Fruit fly (Drosophila melanogaster) whole organism, embryonic: ENCODE data around the gene Trl.

Experiments
- Ada2b ChIP-seq: fragments of 200-800 bp; sonication (Bioruptor generic); IDR thresholded peaks from 2 replicates; pipeline ENCODE4 v1.3.6; 2022; ENCODE audit warnings: missing biosample characterization, missing genetic modification characterization
- Bdp1 ChIP-seq: fragments of 200-800 bp; sonication (Bioruptor generic); optimal IDR thresholded peaks from 3 replicates; lab custom pipeline; 2016; ENCODE audit warnings: missing biosample characterization, missing genetic modification characterization
- CG10274 ChIP-seq: fragments of 200-800 bp; sonication (Bioruptor generic); optimal IDR thresholded peaks from 3 replicates; lab custom pipeline; 2017; ENCODE audit warnings: missing biosample characterization, mild to moderate bottlenecking, missing genetic modification characterization
- CG12104 ChIP-seq: fragments of 200-800 bp; sonication (Bioruptor generic); optimal IDR thresholded peaks from 3 replicates; lab custom pipeline; 2016; ENCODE audit warnings: missing biosample characterization, missing genetic modification characterization
- CG12155 ChIP-seq: fragments of 200-800 bp; sonication (Bioruptor generic); optimal IDR thresholded peaks from 3 replicates; lab custom pipeline; 2016; ENCODE audit warnings: missing biosample characterization, missing genetic modification characterization
- CG1233 ChIP-seq: fragments of 200-800 bp; sonication (Bioruptor generic); optimal IDR thresholded peaks from 4 replicates; lab custom pipeline; 2018; ENCODE audit warnings: missing biosample characterization, mild to moderate bottlenecking, missing genetic modification characterization
- CG14710 ChIP-seq: fragments of 200-800 bp; sonication (Bioruptor generic); optimal IDR thresholded peaks from 3 replicates; lab custom pipeline; 2019; ENCODE audit warnings: missing biosample characterization, mild to moderate bottlenecking, missing genetic modification characterization, moderate library complexity
- CG15011 ChIP-seq: fragments of 200-800 bp; sonication (Bioruptor generic); optimal IDR thresholded peaks from 3 replicates; lab custom pipeline; 2018; ENCODE audit warnings: missing biosample characterization, mild to moderate bottlenecking, missing genetic modification characterization
- CG15269 ChIP-seq: fragments of 200-800 bp; sonication (Bioruptor generic); optimal IDR thresholded peaks from 2 replicates; lab custom pipeline; 2018; ENCODE audit warnings: missing biosample characterization, mild to moderate bottlenecking, missing genetic modification characterization, moderate library complexity
- CG15696 ChIP-seq: fragments of 200-800 bp; sonication (Bioruptor generic); optimal IDR thresholded peaks from 2 replicates; lab custom pipeline; 2019; ENCODE audit warnings: missing biosample characterization, mild to moderate bottlenecking, missing genetic modification characterization, moderate library complexity
- CG2199 ChIP-seq: fragments of 200-800 bp; sonication (Bioruptor generic); IDR thresholded peaks from 3 replicates; pipeline ENCODE4 v1.3.6; 2022; ENCODE audit warnings: missing biosample characterization, missing genetic modification characterization
- CG33213 ChIP-seq: fragments of 200-800 bp; sonication (Bioruptor generic); optimal IDR thresholded peaks from 3 replicates; lab custom pipeline; 2016; ENCODE audit warnings: missing biosample characterization, missing genetic modification characterization
- CG3726 ChIP-seq: fragments of 200-800 bp; sonication (Bioruptor generic); IDR thresholded peaks from 3 replicates; pipeline ENCODE4, ENCODE4 v1.3.6; 2022; ENCODE audit warnings: missing biosample characterization, missing genetic modification characterization
- CG3838 ChIP-seq: fragments of 200-800 bp; sonication (Bioruptor generic); optimal IDR thresholded peaks from 3 replicates; lab custom pipeline; 2016; ENCODE audit warnings: missing biosample characterization, missing genetic modification characterization
- CG6272 ChIP-seq: fragments of 200-800 bp; sonication (Bioruptor generic); IDR thresholded peaks from 2 replicates; pipeline ENCODE4 v1.3.6; 2022; ENCODE audit warnings: missing biosample characterization, missing genetic modification characterization
- CG7271 ChIP-seq: fragments of 200-800 bp; sonication (Bioruptor generic); optimal IDR thresholded peaks from 2 replicates; lab custom pipeline; 2018; ENCODE audit warnings: missing biosample characterization, mild to moderate bottlenecking, missing genetic modification characterization, moderate library complexity
- CG7839 ChIP-seq: fragments of 200-800 bp; sonication (Bioruptor generic); optimal IDR thresholded peaks from 3 replicates; lab custom pipeline; 2018; ENCODE audit warnings: missing biosample characterization, mild to moderate bottlenecking, missing genetic modification characterization, moderate library complexity
- CG7928 ChIP-seq: fragments of 200-800 bp; sonication (Bioruptor generic); optimal IDR thresholded peaks from 2 replicates; lab custom pipeline; 2017; ENCODE audit warnings: missing biosample characterization, mild to moderate bottlenecking, missing genetic modification characterization
- CG8089 ChIP-seq: fragments of 200-800 bp; sonication (Bioruptor generic); optimal IDR thresholded peaks from 3 replicates; lab custom pipeline; 2016; ENCODE audit warnings: missing biosample characterization, missing genetic modification characterization
- CG9876 ChIP-seq: fragments of 200-800 bp; sonication (Bioruptor generic); optimal IDR thresholded peaks from 2 replicates; lab custom pipeline; 2016; ENCODE audit warnings: missing biosample characterization, missing genetic modification characterization
- CHES-1-like ChIP-seq: fragments of 200-800 bp; sonication (Bioruptor generic); optimal IDR thresholded peaks from 2 replicates; lab custom pipeline; 2016; ENCODE audit warnings: missing biosample characterization, missing genetic modification characterization
- Gsc ChIP-seq: fragments of 200-800 bp; sonication (Bioruptor generic); IDR thresholded peaks from 2 replicates; pipeline ENCODE4 v1.3.6; 2022; ENCODE audit warnings: missing biosample characterization, missing genetic modification characterization
- HLH3B ChIP-seq: fragments of 200-800 bp; sonication (Bioruptor generic); IDR thresholded peaks from 2 replicates; pipeline ENCODE4 v1.3.6; 2022; ENCODE audit warnings: missing biosample characterization, missing genetic modification characterization
- Hey ChIP-seq: fragments of 200-800 bp; sonication (Bioruptor generic); optimal IDR thresholded peaks from 3 replicates; lab custom pipeline; 2018; ENCODE audit warnings: missing biosample characterization, mild to moderate bottlenecking, missing genetic modification characterization
- Hr51 ChIP-seq, 2 experiments: fragments of 200-800 bp; sonication (Bioruptor generic); optimal IDR thresholded peaks; 2 replicates in 1 of 2; 3 replicates in 1 of 2; lab custom pipeline; 2016 to 2018; ENCODE audit warnings: missing biosample characterization in 2 of 2, missing genetic modification characterization in 2 of 2, mild to moderate bottlenecking in 1 of 2, moderate library complexity in 1 of 2
- Nf-YB ChIP-seq: fragments of 200-800 bp; sonication (Bioruptor generic); optimal IDR thresholded peaks from 3 replicates; lab custom pipeline; 2019; ENCODE audit warnings: missing biosample characterization, mild to moderate bottlenecking, missing genetic modification characterization, moderate library complexity
- NfI ChIP-seq: fragments of 200-800 bp; sonication (Bioruptor generic); optimal IDR thresholded peaks from 3 replicates; lab custom pipeline; 2018; ENCODE audit warnings: missing biosample characterization, mild to moderate bottlenecking, missing genetic modification characterization, moderate library complexity
- Optix ChIP-seq: fragments of 200-800 bp; sonication (Bioruptor generic); IDR thresholded peaks from 3 replicates; pipeline ENCODE4 v1.3.6; 2022; ENCODE audit warnings: missing biosample characterization, missing genetic modification characterization
- Pdp1 ChIP-seq, 2 experiments: fragments of 200-800 bp; sonication (Bioruptor generic); optimal IDR thresholded peaks; 3 replicates each; lab custom pipeline; 2016; ENCODE audit warnings: missing biosample characterization in 2 of 2, missing genetic modification characterization in 2 of 2, mild to moderate bottlenecking in 1 of 2, moderate library complexity in 1 of 2
- Ravus ChIP-seq: fragments of 200-800 bp; sonication (Bioruptor generic); IDR thresholded peaks from 2 replicates; pipeline ENCODE4 v1.3.6; 2022; ENCODE audit warnings: missing biosample characterization, missing genetic modification characterization
- Xbp1 ChIP-seq: fragments of 200-800 bp; sonication (Bioruptor generic); optimal IDR thresholded peaks from 3 replicates; lab custom pipeline; 2016; ENCODE audit warnings: missing biosample characterization, mild to moderate bottlenecking, missing genetic modification characterization
- ab ChIP-seq: fragments of 200-800 bp; sonication (Bioruptor generic); optimal IDR thresholded peaks from 2 replicates; lab custom pipeline; 2016; ENCODE audit warnings: missing biosample characterization, missing genetic modification characterization
- abd-A ChIP-seq: fragments of 200-800 bp; sonication (Bioruptor generic); optimal IDR thresholded peaks from 3 replicates; lab custom pipeline; 2019; ENCODE audit warnings: missing biosample characterization, mild to moderate bottlenecking, missing genetic modification characterization, moderate library complexity
- ac ChIP-seq: fragments of 200-800 bp; sonication (Bioruptor generic); optimal IDR thresholded peaks from 3 replicates; lab custom pipeline; 2017; ENCODE audit warnings: missing biosample characterization, mild to moderate bottlenecking, missing genetic modification characterization
- ato ChIP-seq: fragments of 200-800 bp; sonication (Bioruptor generic); IDR thresholded peaks from 2 replicates; pipeline ENCODE4 v1.3.6; 2022; ENCODE audit warnings: missing biosample characterization, missing genetic modification characterization; ENCODE audit not compliant: partially characterized antibody
- bowl ChIP-seq: fragments of 200-800 bp; sonication (Bioruptor generic); IDR thresholded peaks from 2 replicates; pipeline ENCODE4 v1.3.6; 2022; ENCODE audit warnings: missing biosample characterization, missing genetic modification characterization
- eyg ChIP-seq: fragments of 200-800 bp; sonication (Bioruptor generic); optimal IDR thresholded peaks from 3 replicates; lab custom pipeline; 2016; ENCODE audit warnings: missing biosample characterization, missing genetic modification characterization
- ind ChIP-seq: fragments of 200-800 bp; sonication (Bioruptor generic); optimal IDR thresholded peaks from 3 replicates; lab custom pipeline; 2016; ENCODE audit warnings: missing biosample characterization, missing genetic modification characterization
- klu ChIP-seq: fragments of 200-800 bp; sonication (Bioruptor generic); IDR thresholded peaks from 2 replicates; pipeline ENCODE4 v1.3.6; 2022; ENCODE audit warnings: missing biosample characterization, missing genetic modification characterization
- mam ChIP-seq: fragments of 200-800 bp; sonication (Bioruptor generic); optimal IDR thresholded peaks from 3 replicates; lab custom pipeline; 2016; ENCODE audit warnings: missing biosample characterization, missing genetic modification characterization
- mld ChIP-seq: fragments of 200-800 bp; sonication (Bioruptor generic); IDR thresholded peaks from 3 replicates; pipeline ENCODE4 v1.3.6; 2022; ENCODE audit warnings: missing biosample characterization, missing genetic modification characterization; ENCODE audit not compliant: partially characterized antibody
- pan ChIP-seq, 4 experiments: fragments of >200 bp in 3 of 4; fragments of 200-800 bp in 1 of 4; sonication (Bioruptor generic) in 1 of 4; optimal IDR thresholded peaks in 3 of 4; IDR thresholded peaks in 1 of 4; 2 replicates each; pipeline versions ENCODE4 v1.3.6 to Lab custom; 2017 to 2022; ENCODE audit warnings: missing biosample characterization in 2 of 4, missing genetic modification characterization in 2 of 4, mixed read lengths in 1 of 4
- pho ChIP-seq: fragments of 200-800 bp; sonication (Bioruptor generic); optimal IDR thresholded peaks from 2 replicates; lab custom pipeline; 2016; ENCODE audit warnings: missing biosample characterization, missing genetic modification characterization
- rib ChIP-seq: fragments of 200-800 bp; sonication (Bioruptor generic); IDR thresholded peaks from 2 replicates; pipeline ENCODE4 v1.3.6; 2022; ENCODE audit warnings: missing biosample characterization, missing genetic modification characterization
- schlank ChIP-seq: fragments of 200-800 bp; sonication (Bioruptor generic); optimal IDR thresholded peaks from 2 replicates; lab custom pipeline; 2018; ENCODE audit warnings: missing biosample characterization, mild to moderate bottlenecking, missing genetic modification characterization
- sim ChIP-seq: fragments of 200-800 bp; sonication (Bioruptor generic); IDR thresholded peaks from 2 replicates; pipeline ENCODE4 v1.3.6; 2022; ENCODE audit warnings: missing biosample characterization, missing genetic modification characterization
- slbo ChIP-seq: fragments of 200-800 bp; sonication (Bioruptor generic); IDR thresholded peaks from 2 replicates; pipeline ENCODE4 v1.3.6; 2022; ENCODE audit warnings: missing biosample characterization, missing genetic modification characterization
- sob ChIP-seq: fragments of 200-800 bp; sonication (Bioruptor generic); IDR thresholded peaks from 2 replicates; pipeline ENCODE4 v1.3.6; 2022; ENCODE audit warnings: missing biosample characterization, missing genetic modification characterization
- stc ChIP-seq: fragments of 200-800 bp; sonication (Bioruptor generic); IDR thresholded peaks from 2 replicates; pipeline ENCODE4 v1.3.6; 2022; ENCODE audit warnings: missing biosample characterization, missing genetic modification characterization
- usp ChIP-seq: fragments of >200 bp; optimal IDR thresholded peaks from 2 replicates; lab custom pipeline; 2017; ENCODE audit warnings: missing biosample characterization, missing genetic modification characterization
- zen ChIP-seq: fragments of 200-800 bp; sonication (Bioruptor generic); optimal IDR thresholded peaks from 3 replicates; lab custom pipeline; 2018; ENCODE audit warnings: missing biosample characterization, mild to moderate bottlenecking, missing genetic modification characterization, moderate library complexity

Gene Trl

dm6 chr3L:14755046-14755643 is 5.7 kb downstream of the Trl start (continued):
- no peak for TF ChIP-seq CG6272 (GFP tag; lab: Robert Waterston, UW)
- TF ChIP-seq CG3726 (GFP tag; lab: Robert Waterston, UW), result no peak
- TF ChIP-seq zen (tag; lab: Kevin White, UChicago), result no peak
- TF ChIP-seq HLH3B (GFP tag; lab: Robert Waterston, UW), result no peak
- no peak for TF ChIP-seq usp (GFP tag; lab: Kevin White, UChicago)
- no peak for TF ChIP-seq ind (GFP tag; lab: Kevin White, UChicago)
- no peak for TF ChIP-seq ac (GFP tag; lab: Kevin White, UChicago)
- TF ChIP-seq CG8089 (GFP tag; lab: Kevin White, UChicago), result no peak
- TF ChIP-seq Hr51 (GFP tag; optimal IDR thresholded peaks at IDR 0.05; lab: Kevin White, UChicago), result no peak
- no peak for TF ChIP-seq sob
- TF ChIP-seq Gsc (GFP tag; lab: Robert Waterston, UW), result no peak
- TF ChIP-seq CG33213 (GFP tag; lab: Kevin White, UChicago), result no peak
- TF ChIP-seq stc (GFP tag; lab: Robert Waterston, UW), result no peak
- no peak for TF ChIP-seq CG15011 (GFP tag; lab: Kevin White, UChicago)
- no peak for TF ChIP-seq CG14710 (tag; lab: Kevin White, UChicago)
- TF ChIP-seq CG7271 (tag; lab: Kevin White, UChicago), result no peak
- no peak for TF ChIP-seq Ravus (GFP tag; lab: Robert Waterston, UW)
- TF ChIP-seq ato (GFP tag; lab: Robert Waterston, UW), result no peak
- TF ChIP-seq CG1233, result no peak
- TF ChIP-seq mld (GFP tag; lab: Robert Waterston, UW), result no peak
- TF ChIP-seq CHES-1-like, result no peak
- peak; percentile 0 for TF ChIP-seq Nf-YB
- TF ChIP-seq slbo, result no peak
- TF ChIP-seq eyg (GFP tag; lab: Kevin White, UChicago), result no peak
- TF ChIP-seq pan (optimal IDR thresholded peaks at IDR 0.05; lab: Kevin White, UChicago), result no peak
- TF ChIP-seq pan (GFP tag; optimal IDR thresholded peaks at IDR 0.05 in 1 of 2, IDR thresholded peaks at IDR 0.05 in 1 of 2), result peak in 1 of 2 experiments; percentile 19
- TF ChIP-seq Pdp1 (GFP tag; optimal IDR thresholded peaks at IDR 0.05; lab: Kevin White, UChicago), result no peak
- no peak for TF ChIP-seq ab (GFP tag; lab: Kevin White, UChicago)
- no peak for TF ChIP-seq pho
- no peak for TF ChIP-seq CG12104 (GFP tag; lab: Kevin White, UChicago)
- TF ChIP-seq sim (GFP tag; lab: Robert Waterston, UW), result no peak
- TF ChIP-seq rib (GFP tag; lab: Robert Waterston, UW), result peak; percentile 36; the same call in 1 of the 2 replicates
- TF ChIP-seq CG12155 (GFP tag; lab: Kevin White, UChicago), result no peak
- 0 out of 3 replicates have a peak, but pooled peaks have one; percentile 14 for TF ChIP-seq CG2199 (GFP tag; lab: Robert Waterston, UW)
- no peak for TF ChIP-seq abd-A (tag; lab: Kevin White, UChicago)
- no peak for TF ChIP-seq mam
- TF ChIP-seq Bdp1, result no peak
- TF ChIP-seq bowl (GFP tag; lab: Robert Waterston, UW), result no peak
- no peak for TF ChIP-seq Optix (GFP tag; lab: Robert Waterston, UW)
- no peak for TF ChIP-seq schlank (tag; lab: Kevin White, UChicago)
- TF ChIP-seq CG7928, result no peak
- TF ChIP-seq NfI (GFP tag; lab: Kevin White, UChicago), result no peak
- no peak for TF ChIP-seq CG9876 (GFP tag; lab: Kevin White, UChicago)
- TF ChIP-seq klu, result no peak
- no peak for TF ChIP-seq CG3838
- no peak for TF ChIP-seq CG7839
- TF ChIP-seq Ada2b, result no peak
- TF ChIP-seq CG15696, result no peak
- TF ChIP-seq Xbp1 (GFP tag; lab: Kevin White, UChicago), result no peak
- no peak for TF ChIP-seq Hey (tag; lab: Kevin White, UChicago)
- no peak for TF ChIP-seq CG10274 (GFP tag; lab: Kevin White, UChicago)
- TF ChIP-seq CG15269 (tag; lab: Kevin White, UChicago), result no peak
